Worm (Caenorhabditis elegans): Measurements from ENCODE around the gene F25B3.5.
A peak's percentile ranks its signal among the peaks of the same experiment; 100 is the strongest.

ce11 chrV:9561624-9562179, 8.4 kb downstream of the F25B3.5 start, which contains the start of gene rgef-1:
- TF ChIP-seq pha-4 (tag; optimal IDR thresholded peaks at IDR 0.05) (no peak), sptf-1 (tag; optimal IDR thresholded peaks at IDR 0.05) (peak; percentile 5), blmp-1 (tag; optimal IDR thresholded peaks at IDR 0.05) (no peak), nhr-12 (tag; optimal IDR thresholded peaks at IDR 0.05) (no peak), sem-2 (GFP tag; optimal IDR thresholded peaks at IDR 0.05) (no peak), cnd-1 (tag; optimal IDR thresholded peaks at IDR 0.05) (no peak), elt-3 (tag; optimal IDR thresholded peaks at IDR 0.05) (no peak), bed-3 (GFP tag; optimal IDR thresholded peaks at IDR 0.05) (no peak), hlh-1 (tag; optimal IDR thresholded peaks at IDR 0.05) (no peak), nhr-76 (tag; optimal IDR thresholded peaks at IDR 0.05) (no peak), snpc-4 (tag; optimal IDR thresholded peaks at IDR 0.05) (no peak)
